Fruit fly (Drosophila melanogaster) whole organism, wandering third instar larva: ENCODE data around the gene Ttc19.

Source experiments
- Abd-B ChIP-seq: fragments of >200 bp; optimal IDR thresholded peaks from 2 replicates; lab custom pipeline; 2017; ENCODE audit warnings: missing biosample characterization, missing genetic modification characterization
- CG32264 ChIP-seq: fragments of 200-800 bp; sonication (Bioruptor generic); optimal IDR thresholded peaks from 2 replicates; lab custom pipeline; 2016; ENCODE audit warnings: missing biosample characterization, missing genetic modification characterization
- CG9705 ChIP-seq: fragments of 200-800 bp; sonication (Bioruptor generic); optimal IDR thresholded peaks from 2 replicates; lab custom pipeline; 2018; ENCODE audit warnings: missing biosample characterization, mild to moderate bottlenecking, missing genetic modification characterization
- CrebA ChIP-seq: fragments of 200-800 bp; sonication (Bioruptor generic); optimal IDR thresholded peaks from 2 replicates; lab custom pipeline; 2016; ENCODE audit warnings: missing biosample characterization, mild to moderate bottlenecking, missing genetic modification characterization, borderline replicate concordance
- Dfd ChIP-seq: fragments of >200 bp; optimal IDR thresholded peaks from 2 replicates; lab custom pipeline; 2017; ENCODE audit warnings: missing biosample characterization, missing genetic modification characterization
- Dif ChIP-seq: fragments of 200-275, 200-300 bp; sonication (Bioruptor generic); optimal IDR thresholded peaks from 2 replicates; lab custom pipeline; 2018; ENCODE audit warnings: missing biosample characterization, missing genetic modification characterization; ENCODE audit not compliant: partially characterized antibody
- GATAd ChIP-seq: sonication (Bioruptor generic); optimal IDR thresholded peaks from 2 replicates; lab custom pipeline; 2016; ENCODE audit warnings: missing biosample characterization, missing genetic modification characterization
- HLH106 ChIP-seq: fragments of 200-800 bp; optimal IDR thresholded peaks from 3 replicates; lab custom pipeline; 2019; ENCODE audit warnings: missing biosample characterization, mild to moderate bottlenecking, missing genetic modification characterization, moderate library complexity
- Hnf4 ChIP-seq: fragments of 200-800 bp; sonication (Bioruptor generic); optimal IDR thresholded peaks from 2 replicates; lab custom pipeline; 2016; ENCODE audit warnings: missing biosample characterization, mild to moderate bottlenecking, missing genetic modification characterization
- Hr78 ChIP-seq: fragments of >200 bp; optimal IDR thresholded peaks from 2 replicates; lab custom pipeline; 2017; ENCODE audit warnings: missing biosample characterization, missing genetic modification characterization
- Hr83 ChIP-seq: fragments of 200-300 bp; sonication (Bioruptor generic); optimal IDR thresholded peaks from 2 replicates; lab custom pipeline; 2016; ENCODE audit warnings: missing biosample characterization, mild to moderate bottlenecking, missing genetic modification characterization, moderate library complexity; ENCODE audit not compliant: poor library complexity, severe bottlenecking
- Jra ChIP-seq: sonication (Bioruptor generic); optimal IDR thresholded peaks from 2 replicates; lab custom pipeline; 2016; ENCODE audit warnings: missing biosample characterization, missing genetic modification characterization
- Mio ChIP-seq: sonication (Bioruptor generic); optimal IDR thresholded peaks from 2 replicates; lab custom pipeline; 2016; ENCODE audit warnings: missing biosample characterization, missing genetic modification characterization
- Myc ChIP-seq: fragments of >200 bp; optimal IDR thresholded peaks from 2 replicates; lab custom pipeline; 2017
- N ChIP-seq: fragments of >200 bp; optimal IDR thresholded peaks from 2 replicates; lab custom pipeline; 2018; ENCODE audit warnings: missing biosample characterization, missing external identifiers, missing genetic modification characterization
- OdsH ChIP-seq: fragments of 200-800 bp; sonication (Bioruptor generic); optimal IDR thresholded peaks from 2 replicates; lab custom pipeline; 2016; ENCODE audit warnings: missing biosample characterization, mild to moderate bottlenecking, missing genetic modification characterization
- Rel ChIP-seq, 2 experiments: fragments of 200-800 bp; sonication (Bioruptor generic) in 1 of 2; optimal IDR thresholded peaks; 2 replicates in 1 of 2; 3 replicates in 1 of 2; lab custom pipeline; 2016 to 2019; ENCODE audit warnings: mild to moderate bottlenecking in 2 of 2, missing biosample characterization in 2 of 2, missing genetic modification characterization in 2 of 2, moderate library complexity in 1 of 2
- Sp1 ChIP-seq: fragments of 200-800 bp; sonication (Bioruptor generic); optimal IDR thresholded peaks from 3 replicates; lab custom pipeline; 2019; ENCODE audit warnings: missing biosample characterization, mild to moderate bottlenecking, missing genetic modification characterization, moderate library complexity
- Vsx2 ChIP-seq: fragments of 200-300, 225-300 bp; sonication (Bioruptor generic); optimal IDR thresholded peaks from 2 replicates; lab custom pipeline; 2018; ENCODE audit warnings: missing biosample characterization, missing genetic modification characterization; ENCODE audit not compliant: partially characterized antibody
- br ChIP-seq: fragments of 200-800 bp; sonication (Bioruptor generic); optimal IDR thresholded peaks from 2 replicates; lab custom pipeline; 2016; ENCODE audit warnings: missing biosample characterization, missing genetic modification characterization
- brk ChIP-seq: fragments of 200-800 bp; sonication (Bioruptor generic); optimal IDR thresholded peaks from 2 replicates; lab custom pipeline; 2016; ENCODE audit warnings: missing biosample characterization, mild to moderate bottlenecking, missing genetic modification characterization
- dl ChIP-seq, 2 experiments: fragments of 175-275, 200-275 bp in 1 of 2; fragments of 200-275 bp in 1 of 2; sonication (Bioruptor generic); optimal IDR thresholded peaks; lab custom pipeline; 2018; ENCODE audit warnings: mild to moderate bottlenecking in 2 of 2, missing biosample characterization in 2 of 2, missing genetic modification characterization in 2 of 2, moderate library complexity in 2 of 2; ENCODE audit not compliant: partially characterized antibody in 2 of 2, insufficient read depth in 1 of 2
- dmrt93B ChIP-seq: fragments of 200-800 bp; sonication (Bioruptor generic); optimal IDR thresholded peaks from 2 replicates; lab custom pipeline; 2018; ENCODE audit warnings: missing biosample characterization, mild to moderate bottlenecking, missing genetic modification characterization
- dsf ChIP-seq: sonication (Bioruptor generic); optimal IDR thresholded peaks from 2 replicates; lab custom pipeline; 2016; ENCODE audit warnings: missing biosample characterization, missing genetic modification characterization, borderline replicate concordance
- ey ChIP-seq: fragments of 200-800 bp; sonication (Bioruptor generic); optimal IDR thresholded peaks from 2 replicates; lab custom pipeline; 2016; ENCODE audit warnings: missing biosample characterization, missing genetic modification characterization
- foxo ChIP-seq, 2 experiments: fragments of 200-800 bp; sonication (Bioruptor generic); optimal IDR thresholded peaks; 2 replicates in 1 of 2; 3 replicates in 1 of 2; lab custom pipeline; 2016 to 2017; ENCODE audit warnings: missing biosample characterization in 2 of 2, missing genetic modification characterization in 2 of 2
- fru ChIP-seq: fragments of 200-800 bp; sonication (Bioruptor generic); optimal IDR thresholded peaks from 3 replicates; lab custom pipeline; 2016; ENCODE audit warnings: missing biosample characterization, mild to moderate bottlenecking, missing genetic modification characterization
- h ChIP-seq: fragments of 200-800 bp; sonication (Bioruptor generic); optimal IDR thresholded peaks from 3 replicates; lab custom pipeline; 2016; ENCODE audit warnings: missing biosample characterization, mild to moderate bottlenecking, missing genetic modification characterization
- jim ChIP-seq: fragments of 175-275, 200-325 bp; sonication (Bioruptor generic); optimal IDR thresholded peaks from 2 replicates; lab custom pipeline; 2016; ENCODE audit warnings: missing biosample characterization, mild to moderate bottlenecking, missing genetic modification characterization
- lola ChIP-seq: fragments of >200 bp; optimal IDR thresholded peaks from 2 replicates; lab custom pipeline; 2017; ENCODE audit warnings: missing biosample characterization, missing genetic modification characterization
- pan ChIP-seq: fragments of >200 bp; optimal IDR thresholded peaks from 2 replicates; lab custom pipeline; 2017
- psq ChIP-seq: fragments of 200-800 bp; sonication (Bioruptor generic); optimal IDR thresholded peaks from 3 replicates; lab custom pipeline; 2017; ENCODE audit warnings: missing biosample characterization, mild to moderate bottlenecking, missing genetic modification characterization, moderate library complexity
- rgr ChIP-seq: fragments of 200-800 bp; sonication (Bioruptor generic); optimal IDR thresholded peaks from 3 replicates; lab custom pipeline; 2016; ENCODE audit warnings: missing biosample characterization, mild to moderate bottlenecking, missing genetic modification characterization
- sage ChIP-seq: fragments of 200-800 bp; sonication (Bioruptor generic); optimal IDR thresholded peaks from 2 replicates; lab custom pipeline; 2016; ENCODE audit warnings: missing biosample characterization, mild to moderate bottlenecking, missing genetic modification characterization
- sv ChIP-seq: fragments of 200-800 bp; sonication (Bioruptor generic); optimal IDR thresholded peaks from 3 replicates; lab custom pipeline; 2016; ENCODE audit warnings: missing biosample characterization, missing genetic modification characterization
- tai ChIP-seq: sonication (Bioruptor generic); optimal IDR thresholded peaks from 2 replicates; lab custom pipeline; 2016; ENCODE audit warnings: missing biosample characterization, missing genetic modification characterization
- usp ChIP-seq: fragments of >200 bp; optimal IDR thresholded peaks from 2 replicates; lab custom pipeline; 2017; ENCODE audit warnings: missing biosample characterization, missing genetic modification characterization
- woc ChIP-seq: sonication (Bioruptor generic); optimal IDR thresholded peaks from 2 replicates; lab custom pipeline; 2016; ENCODE audit warnings: missing biosample characterization, mild to moderate bottlenecking, missing genetic modification characterization

The Ttc19 gene

dm6 chr2L:19011895-19012645 is 32.9 kb downstream of the Ttc19 start:
- TF ChIP-seq dl (GFP tag; optimal IDR thresholded peaks at IDR 0.05; lab: Kevin White, UChicago; ENCODE audit: insufficient read depth in 1 of 2, partially characterized antibody in 2 of 2) (no peak), HLH106 (tag; lab: Kevin White, UChicago) (peak; percentile 74), lola (GFP tag; lab: Kevin White, UChicago) (no peak), ey (GFP tag; lab: Kevin White, UChicago) (peak; percentile 81), CG9705 (GFP tag; lab: Kevin White, UChicago) (no peak), sv (GFP tag; lab: Kevin White, UChicago) (peak; percentile 66), Jra (peak; percentile 29), psq (GFP tag; lab: Kevin White, UChicago) (peak; percentile 48), Hr78 (no peak), Abd-B (GFP tag; lab: Kevin White, UChicago) (no peak), pan (no peak), brk (GFP tag; lab: Kevin White, UChicago) (peak; percentile 25), usp (GFP tag; lab: Kevin White, UChicago) (no peak), woc (GFP tag; lab: Kevin White, UChicago) (peak; percentile 68), dsf (GFP tag; lab: Kevin White, UChicago) (no peak), fru (GFP tag; lab: Kevin White, UChicago) (peak; percentile 84), Hnf4 (GFP tag; lab: Kevin White, UChicago) (peak; percentile 43), sage (GFP tag; lab: Kevin White, UChicago) (no peak), Vsx2 (GFP tag; lab: Kevin White, UChicago) (no peak), Hr83 (GFP tag; lab: Kevin White, UChicago) (no peak), Mio (GFP tag; lab: Kevin White, UChicago) (no peak), Dfd (GFP tag; lab: Kevin White, UChicago) (no peak), CrebA (GFP tag; lab: Kevin White, UChicago) (no peak), CG32264 (GFP tag; lab: Kevin White, UChicago) (no peak), tai (no peak), h (GFP tag; lab: Kevin White, UChicago) (peak; percentile 80), Rel (GFP tag; optimal IDR thresholded peaks at IDR 0.05; lab: Kevin White, UChicago) (no peak), Rel (tag; optimal IDR thresholded peaks at IDR 0.05; lab: Kevin White, UChicago) (no peak), Myc (no peak), GATAd (GFP tag; lab: Kevin White, UChicago) (no peak), N (GFP tag; lab: Kevin White, UChicago) (no peak), dmrt93B (peak; percentile 52), rgr (GFP tag; lab: Kevin White, UChicago) (peak; percentile 73), Dif (GFP tag; lab: Kevin White, UChicago) (no peak), jim (GFP tag; lab: Kevin White, UChicago) (no peak), Sp1 (GFP tag; lab: Kevin White, UChicago) (peak; percentile 75), OdsH (GFP tag; lab: Kevin White, UChicago) (peak; percentile 61), foxo (GFP tag; optimal IDR thresholded peaks at IDR 0.05; lab: Kevin White, UChicago) (peak in 1 of 2 experiments; percentile 77), br (GFP tag; lab: Kevin White, UChicago) (peak; percentile 76)

- TF ChIP-seq CG32264 (GFP tag; lab: Kevin White, UChicago) (no peak), lola (GFP tag; lab: Kevin White, UChicago) (no peak), dsf (GFP tag; lab: Kevin White, UChicago) (no peak), foxo (GFP tag; optimal IDR thresholded peaks at IDR 0.05; lab: Kevin White, UChicago) (no peak), brk (GFP tag; lab: Kevin White, UChicago) (no peak)
These were observed 34.4 kb downstream of the Ttc19 start, which contains the start of gene robl37BC for dm6 chr2L:19010566-19010965. TSS of gene robl37BC (plus strand) at chr2L:19010866.
